Worm (Caenorhabditis elegans): Measurements from ENCODE around the gene C25H3.3.

ce11 chrII:5688959-5689358 lies 5.0 kb upstream of the C25H3.3 start, which contains the start of gene C25H3.11:
- TF ChIP-seq him-1 (tag; optimal IDR thresholded peaks at IDR 0.05) (no peak), W03F9.2 (tag; optimal IDR thresholded peaks at IDR 0.05) (no peak), dao-5 (tag; optimal IDR thresholded peaks at IDR 0.05) (no peak)

All from whole organism, L4/young adult.